Worm (Caenorhabditis elegans) whole organism, early embryonic: ENCODE results near the gene F56D6.22.

Source experiments
- B0310.2 ChIP-seq: sonication (generic microtip); optimal IDR thresholded peaks from 2 replicates; lab custom pipeline; 2016; ENCODE audit warnings: mild to moderate bottlenecking, missing genetic modification characterization, missing compliant biosample characterization
- ama-1 ChIP-seq: fragments of 150-350 bp; optimal IDR thresholded peaks from 2 replicates; lab custom pipeline; 2014
- ceh-13 ChIP-seq: fragments of 200-800 bp; sonication (Bioruptor generic); optimal IDR thresholded peaks from 2 replicates; lab custom pipeline; 2018; ENCODE audit warnings: mild to moderate bottlenecking, missing genetic modification characterization, missing compliant biosample characterization
- ets-7 ChIP-seq: sonication (generic microtip); optimal IDR thresholded peaks from 2 replicates; lab custom pipeline; 2016; ENCODE audit warnings: missing genotype, missing genetic modification characterization, missing compliant biosample characterization
- flt-1 ChIP-seq: fragments of 200-800 bp; sonication (Bioruptor generic); IDR thresholded peaks from 2 replicates; pipeline ENCODE4 v1.3.6; 2022; ENCODE audit warnings: missing genetic modification characterization, missing compliant biosample characterization
- hmbx-1 ChIP-seq: sonication (generic microtip); optimal IDR thresholded peaks from 2 replicates; lab custom pipeline; 2016; ENCODE audit warnings: mild to moderate bottlenecking, missing genetic modification characterization, missing compliant biosample characterization
- scrt-1 ChIP-seq: fragments of 200-800 bp; sonication (Bioruptor generic); IDR thresholded peaks from 2 replicates; pipeline ENCODE4 v1.3.6; 2022; ENCODE audit warnings: missing genetic modification characterization, missing compliant biosample characterization
- sea-1 ChIP-seq: fragments of 200-800 bp; sonication (Bioruptor generic); conservative IDR thresholded peaks from 2 replicates; pipeline ENCODE4 v1.3.6; 2022; ENCODE audit warnings: missing genetic modification characterization, missing compliant biosample characterization
- tbx-11 ChIP-seq: fragments of 200-800 bp; sonication (Bioruptor generic); IDR thresholded peaks from 2 replicates; pipeline ENCODE4 v1.3.6; 2022; ENCODE audit warnings: missing genetic modification characterization, missing compliant biosample characterization
- tra-4 ChIP-seq: sonication (generic microtip); optimal IDR thresholded peaks from 2 replicates; lab custom pipeline; 2017; ENCODE audit warnings: missing genetic modification characterization, missing compliant biosample characterization

ce11 chrIV:3894770-3895169 lies 12.6 kb downstream of the F56D6.22 start, which contains the start of gene dct-8:
- no peak for TF ChIP-seq tbx-11 (GFP tag; lab: Robert Waterston, UW)
- TF ChIP-seq sea-1 (GFP tag; lab: Robert Waterston, UW) = no peak
- no peak for TF ChIP-seq ets-7
- TF ChIP-seq ceh-13 = no peak
- TF ChIP-seq tra-4 (tag; lab: Kevin White, UChicago) = no peak
- TF ChIP-seq hmbx-1 (tag; lab: Kevin White, UChicago) = no peak
- no peak for TF ChIP-seq ama-1 (lab: Kevin White, UChicago)
- TF ChIP-seq flt-1 = no peak
- no peak for TF ChIP-seq scrt-1
- no peak for TF ChIP-seq B0310.2 (tag; lab: Kevin White, UChicago)
